Fruit fly (Drosophila melanogaster) whole organism, prepupa: ENCODE measurements around the gene CG42834.

ENCODE experiments used
- CG10631 ChIP-seq: fragments of 200-800 bp; sonication (Bioruptor generic); optimal IDR thresholded peaks from 2 replicates; lab custom pipeline; 2016; ENCODE audit warnings: missing biosample characterization, missing genetic modification characterization
- CG11294 ChIP-seq: fragments of 200-800 bp; sonication (Bioruptor generic); IDR thresholded peaks from 2 replicates; pipeline ENCODE4 v1.3.6; 2022; ENCODE audit warnings: missing biosample characterization, missing genetic modification characterization
- CG11902 ChIP-seq: fragments of 200-800 bp; sonication (Bioruptor generic); optimal IDR thresholded peaks from 3 replicates; lab custom pipeline; 2016; ENCODE audit warnings: missing biosample characterization, missing genetic modification characterization
- CG15336 ChIP-seq: fragments of 200-800 bp; sonication (Bioruptor generic); IDR thresholded peaks from 2 replicates; pipeline ENCODE4 v1.3.6; 2022; ENCODE audit warnings: missing biosample characterization, missing genetic modification characterization
- CG16779 ChIP-seq: fragments of 200-800 bp; sonication (Bioruptor generic); optimal IDR thresholded peaks from 3 replicates; lab custom pipeline; 2017; ENCODE audit warnings: missing biosample characterization, mild to moderate bottlenecking, missing genetic modification characterization
- CG3032 ChIP-seq: fragments of 200-800 bp; optimal IDR thresholded peaks from 2 replicates; lab custom pipeline; 2019; ENCODE audit warnings: missing biosample characterization, mild to moderate bottlenecking, missing genetic modification characterization, moderate library complexity
- CG31627 ChIP-seq: fragments of 200-800 bp; sonication (Bioruptor generic); optimal IDR thresholded peaks from 3 replicates; lab custom pipeline; 2016; ENCODE audit warnings: missing biosample characterization, missing genetic modification characterization
- CG32006 ChIP-seq: fragments of 200-800 bp; sonication (Bioruptor generic); optimal IDR thresholded peaks from 3 replicates; lab custom pipeline; 2017; ENCODE audit warnings: missing biosample characterization, mild to moderate bottlenecking, missing genetic modification characterization
- CG34406 ChIP-seq: fragments of 200-800 bp; sonication (Bioruptor generic); optimal IDR thresholded peaks from 3 replicates; lab custom pipeline; 2016; ENCODE audit warnings: missing biosample characterization, missing genetic modification characterization
- CG3919 ChIP-seq: fragments of 200-800 bp; sonication (Bioruptor generic); optimal IDR thresholded peaks from 3 replicates; lab custom pipeline; 2016; ENCODE audit warnings: missing biosample characterization, missing genetic modification characterization
- CG4318 ChIP-seq: fragments of 200-800 bp; sonication (Bioruptor generic); optimal IDR thresholded peaks from 3 replicates; lab custom pipeline; 2017; ENCODE audit warnings: missing biosample characterization, mild to moderate bottlenecking, missing genetic modification characterization
- CG6163 ChIP-seq: fragments of 200-800 bp; sonication (Bioruptor generic); IDR thresholded peaks from 3 replicates; pipeline ENCODE4 v1.3.6; 2022; ENCODE audit warnings: missing biosample characterization, missing genetic modification characterization
- CG6276 ChIP-seq: fragments of 200-800 bp; sonication (Bioruptor generic); optimal IDR thresholded peaks from 2 replicates; lab custom pipeline; 2017; ENCODE audit warnings: missing biosample characterization, mild to moderate bottlenecking, missing genetic modification characterization
- CG6792 ChIP-seq: fragments of 200-800 bp; sonication (Bioruptor generic); optimal IDR thresholded peaks from 3 replicates; lab custom pipeline; 2016; ENCODE audit warnings: missing biosample characterization, missing genetic modification characterization
- CG6808 ChIP-seq: fragments of 200-800 bp; sonication (Bioruptor generic); optimal IDR thresholded peaks from 3 replicates; lab custom pipeline; 2017; ENCODE audit warnings: missing biosample characterization, missing genetic modification characterization, mild to moderate bottlenecking, moderate library complexity, missing genetic modification reagents
- CG6854 ChIP-seq: fragments of 200-800 bp; sonication (Bioruptor generic); optimal IDR thresholded peaks from 2 replicates; lab custom pipeline; 2017; ENCODE audit warnings: missing biosample characterization, mild to moderate bottlenecking, missing genetic modification characterization
- CG7368 ChIP-seq: fragments of 200-800 bp; sonication (Bioruptor generic); optimal IDR thresholded peaks from 3 replicates; lab custom pipeline; 2016; ENCODE audit warnings: missing biosample characterization, missing genetic modification characterization
- CG8119 ChIP-seq: fragments of 200-800 bp; sonication (Bioruptor generic); IDR thresholded peaks from 3 replicates; pipeline ENCODE4 v1.3.6; 2022; ENCODE audit warnings: missing biosample characterization, missing genetic modification characterization
- CG8319 ChIP-seq: fragments of 200-800 bp; sonication (Bioruptor generic); optimal IDR thresholded peaks from 3 replicates; lab custom pipeline; 2016; ENCODE audit warnings: missing biosample characterization, missing genetic modification characterization
- CG8632 ChIP-seq: fragments of 200-800 bp; sonication (Bioruptor generic); optimal IDR thresholded peaks from 3 replicates; lab custom pipeline; 2016; ENCODE audit warnings: missing biosample characterization, missing genetic modification characterization
- Eip75B ChIP-seq: fragments of 200-800 bp; sonication (Bioruptor generic); optimal IDR thresholded peaks from 3 replicates; lab custom pipeline; 2016; ENCODE audit warnings: missing biosample characterization, missing genetic modification characterization
- Ets21C ChIP-seq: fragments of 200-800 bp; sonication (Bioruptor generic); optimal IDR thresholded peaks from 3 replicates; lab custom pipeline; 2016; ENCODE audit warnings: missing biosample characterization, missing genetic modification characterization
- Ets96B ChIP-seq: fragments of 200-800 bp; optimal IDR thresholded peaks from 2 replicates; lab custom pipeline; 2019; ENCODE audit warnings: missing biosample characterization, mild to moderate bottlenecking, missing genetic modification characterization, moderate library complexity
- Gug ChIP-seq: fragments of 200-800 bp; sonication (Bioruptor generic); IDR thresholded peaks from 2 replicates; pipeline ENCODE4 v1.3.6; 2022; ENCODE audit warnings: missing biosample characterization, missing genetic modification characterization
- Hr38 ChIP-seq: sonication (Bioruptor generic); optimal IDR thresholded peaks from 2 replicates; lab custom pipeline; 2016; ENCODE audit warnings: missing biosample characterization, missing genetic modification characterization
- Hr39 ChIP-seq: fragments of 200-800 bp; sonication (Bioruptor generic); optimal IDR thresholded peaks from 2 replicates; lab custom pipeline; 2016; ENCODE audit warnings: missing biosample characterization, missing genetic modification characterization
- Lpt ChIP-seq: fragments of 200-800 bp; sonication (Bioruptor generic); optimal IDR thresholded peaks from 3 replicates; lab custom pipeline; 2016; ENCODE audit warnings: missing biosample characterization, missing genetic modification characterization
- Met ChIP-seq: fragments of 200-800 bp; sonication (Bioruptor generic); optimal IDR thresholded peaks from 3 replicates; lab custom pipeline; 2016; ENCODE audit warnings: missing biosample characterization, missing genetic modification characterization
- OdsH ChIP-seq: fragments of 200-800 bp; sonication (Bioruptor generic); optimal IDR thresholded peaks from 3 replicates; lab custom pipeline; 2016; ENCODE audit warnings: missing biosample characterization, missing genetic modification characterization
- Smox ChIP-seq: fragments of 200-800 bp; sonication (Bioruptor generic); optimal IDR thresholded peaks from 3 replicates; lab custom pipeline; 2016; ENCODE audit warnings: missing biosample characterization, missing genetic modification characterization
- Sox102F ChIP-seq: fragments of 200-800 bp; sonication (Bioruptor generic); optimal IDR thresholded peaks from 2 replicates; lab custom pipeline; 2016; ENCODE audit warnings: missing biosample characterization, mild to moderate bottlenecking, missing genetic modification characterization
- Sox14 ChIP-seq: fragments of 200-800 bp; sonication (Bioruptor generic); optimal IDR thresholded peaks from 3 replicates; lab custom pipeline; 2016; ENCODE audit warnings: missing biosample characterization, missing genetic modification characterization
- Sox15 ChIP-seq: fragments of 200-800 bp; sonication (Bioruptor generic); optimal IDR thresholded peaks from 3 replicates; lab custom pipeline; 2016; ENCODE audit warnings: missing biosample characterization, missing genetic modification characterization
- achi ChIP-seq: fragments of 200-800 bp; sonication (Bioruptor generic); optimal IDR thresholded peaks from 3 replicates; lab custom pipeline; 2016; ENCODE audit warnings: missing biosample characterization, missing genetic modification characterization
- acj6 ChIP-seq: fragments of 200-800 bp; sonication (Bioruptor generic); optimal IDR thresholded peaks from 3 replicates; lab custom pipeline; 2016; ENCODE audit warnings: missing biosample characterization, missing genetic modification characterization
- cyc ChIP-seq: fragments of 200-800 bp; sonication (Bioruptor generic); optimal IDR thresholded peaks from 3 replicates; lab custom pipeline; 2016; ENCODE audit warnings: missing biosample characterization, missing genetic modification characterization
- dsx ChIP-seq: fragments of 200-800 bp; optimal IDR thresholded peaks from 3 replicates; lab custom pipeline; 2019; ENCODE audit warnings: missing biosample characterization, mild to moderate bottlenecking, missing genetic modification characterization, moderate library complexity; ENCODE audit not compliant: poor library complexity, severe bottlenecking
- eg ChIP-seq: fragments of 200-800 bp; sonication (Bioruptor generic); IDR thresholded peaks from 3 replicates; pipeline ENCODE4 v1.3.6; 2022; ENCODE audit warnings: missing biosample characterization, missing genetic modification characterization
- esn ChIP-seq: fragments of 200-800 bp; sonication (Bioruptor generic); optimal IDR thresholded peaks from 2 replicates; lab custom pipeline; 2016; ENCODE audit warnings: missing biosample characterization, mild to moderate bottlenecking, missing genetic modification characterization, moderate library complexity
- fd59A ChIP-seq: fragments of 200-800 bp; sonication (Bioruptor generic); optimal IDR thresholded peaks from 2 replicates; lab custom pipeline; 2017; ENCODE audit warnings: missing biosample characterization, mild to moderate bottlenecking, missing genetic modification characterization, missing genetic modification reagents
- fd85E ChIP-seq: fragments of 200-800 bp; sonication (Bioruptor generic); optimal IDR thresholded peaks from 3 replicates; lab custom pipeline; 2016; ENCODE audit warnings: missing biosample characterization, missing genetic modification characterization
- fkh ChIP-seq: fragments of 200-800 bp; sonication (Bioruptor generic); optimal IDR thresholded peaks from 3 replicates; lab custom pipeline; 2017; ENCODE audit warnings: missing biosample characterization, mild to moderate bottlenecking, missing genetic modification characterization, moderate library complexity
- lz ChIP-seq: fragments of 200-800 bp; sonication (Bioruptor generic); optimal IDR thresholded peaks from 3 replicates; lab custom pipeline; 2016; ENCODE audit warnings: missing biosample characterization, missing genetic modification characterization
- net ChIP-seq: fragments of 200-800 bp; sonication (Bioruptor generic); optimal IDR thresholded peaks from 3 replicates; lab custom pipeline; 2016; ENCODE audit warnings: missing biosample characterization, missing genetic modification characterization
- spab ChIP-seq: fragments of 200-800 bp; sonication (Bioruptor generic); optimal IDR thresholded peaks from 2 replicates; lab custom pipeline; 2017; ENCODE audit warnings: missing biosample characterization, mild to moderate bottlenecking, missing genetic modification characterization, missing genetic modification reagents
- ss ChIP-seq, 2 experiments: fragments of 200-800 bp; sonication (Bioruptor generic); optimal IDR thresholded peaks; 2 replicates in 1 of 2; 3 replicates in 1 of 2; lab custom pipeline; 2017 to 2018; ENCODE audit warnings: mild to moderate bottlenecking in 2 of 2, missing biosample characterization in 2 of 2, missing genetic modification characterization in 2 of 2, moderate library complexity in 1 of 2
- topi ChIP-seq: fragments of 200-800 bp; sonication (Bioruptor generic); optimal IDR thresholded peaks from 3 replicates; lab custom pipeline; 2016; ENCODE audit warnings: missing biosample characterization, missing genetic modification characterization

Gene CG42834

dm6 chr3R:17386168-17386819 is 32.3 kb upstream of the CG42834 start (continued):
- TF ChIP-seq CG31627 (GFP tag; lab: Kevin White, UChicago) (peak; percentile 74), Hr38 (GFP tag; lab: Kevin White, UChicago) (no peak), eg (GFP tag; lab: Robert Waterston, UW) (peak; percentile 92), Sox102F (GFP tag; lab: Kevin White, UChicago) (peak; percentile 68), Eip75B (peak; percentile 81), CG8319 (GFP tag; lab: Kevin White, UChicago) (peak; percentile 51), OdsH (peak; percentile 79), Ets21C (GFP tag; lab: Kevin White, UChicago) (peak; percentile 77), lz (GFP tag; lab: Kevin White, UChicago) (peak; percentile 79), CG6163 (peak; percentile 89), Hr39 (GFP tag; lab: Kevin White, UChicago) (peak; percentile 77), Met (GFP tag; lab: Kevin White, UChicago) (peak; percentile 71), cyc (peak; percentile 83), CG6854 (GFP tag; lab: Kevin White, UChicago) (peak; percentile 59), Sox14 (GFP tag; lab: Kevin White, UChicago) (peak; percentile 68), net (peak; percentile 64), CG15336 (GFP tag; lab: Robert Waterston, UW) (peak; percentile 87), fd85E (GFP tag; lab: Kevin White, UChicago) (peak; percentile 52), CG3919 (GFP tag; lab: Kevin White, UChicago) (peak; percentile 89), Lpt (peak; percentile 63), Ets96B (tag; lab: Kevin White, UChicago) (peak; percentile 73), CG10631 (GFP tag; lab: Kevin White, UChicago) (peak; percentile 81), CG6276 (GFP tag; lab: Kevin White, UChicago) (peak; percentile 79), Sox15 (GFP tag; lab: Kevin White, UChicago) (peak; percentile 58), dsx (peak; percentile 58), CG32006 (GFP tag; lab: Kevin White, UChicago) (peak; percentile 78)

dm6 chr3R:17391313-17391845 is 27.2 kb upstream of the CG42834 start, which contains the start of the genes Brf and sds22:
TSS of gene Brf (minus strand) at chr3R:17391337.
TSS of gene sds22 (plus strand) at chr3R:17391594.
- TF ChIP-seq achi (GFP tag; lab: Kevin White, UChicago), result peak; percentile 95
- TF ChIP-seq CG4318 (GFP tag; lab: Kevin White, UChicago), result peak; percentile 93
- TF ChIP-seq spab (GFP tag; lab: Kevin White, UChicago), result peak; percentile 83
- peak; percentile 98 for TF ChIP-seq Hr39 (GFP tag; lab: Kevin White, UChicago)
- peak; percentile 93 for TF ChIP-seq CG6792 (GFP tag; lab: Kevin White, UChicago)
- peak; percentile 92 for TF ChIP-seq net
- TF ChIP-seq CG8632 (GFP tag; lab: Kevin White, UChicago), result peak; percentile 93
- peak; percentile 69 for TF ChIP-seq fd85E (GFP tag; lab: Kevin White, UChicago)
- peak; percentile 93 for TF ChIP-seq CG11902 (GFP tag; lab: Kevin White, UChicago)
- TF ChIP-seq acj6 (GFP tag; lab: Kevin White, UChicago), result peak; percentile 96
- TF ChIP-seq topi (GFP tag; lab: Kevin White, UChicago), result peak; percentile 96
- TF ChIP-seq CG16779 (tag; lab: Kevin White, UChicago), result peak; percentile 77
- peak; percentile 97 for TF ChIP-seq OdsH
- peak; percentile 87 for TF ChIP-seq Gug
- TF ChIP-seq CG6163, result peak; percentile 91
- peak; percentile 89 for TF ChIP-seq CG11294
- TF ChIP-seq ss (GFP tag; optimal IDR thresholded peaks at IDR 0.05; lab: Kevin White, UChicago), result peak; percentile 69 to 89
- peak; percentile 73 for TF ChIP-seq CG6854 (GFP tag; lab: Kevin White, UChicago)
- peak; percentile 94 for TF ChIP-seq CG34406 (GFP tag; lab: Kevin White, UChicago)
- TF ChIP-seq CG7368 (GFP tag; lab: Kevin White, UChicago), result peak; percentile 93
- peak; percentile 92 for TF ChIP-seq CG8319 (GFP tag; lab: Kevin White, UChicago)
- peak; percentile 96 for TF ChIP-seq Met (GFP tag; lab: Kevin White, UChicago)
- TF ChIP-seq esn (GFP tag; lab: Kevin White, UChicago), result peak; percentile 97
- peak; percentile 32 for TF ChIP-seq Hr38 (GFP tag; lab: Kevin White, UChicago)
- peak; percentile 92 for TF ChIP-seq Ets96B (tag; lab: Kevin White, UChicago)
- TF ChIP-seq CG6808 (GFP tag; lab: Kevin White, UChicago), result peak; percentile 86
- peak; percentile 95 for TF ChIP-seq Smox (GFP tag; lab: Kevin White, UChicago)
- peak; percentile 96 for TF ChIP-seq fkh
- peak; percentile 87 for TF ChIP-seq fd59A (GFP tag; lab: Kevin White, UChicago)
- peak; percentile 91 for TF ChIP-seq dsx
- TF ChIP-seq CG3032 (tag; lab: Kevin White, UChicago), result peak; percentile 96
- peak; percentile 88 for TF ChIP-seq CG8119
- TF ChIP-seq CG3919 (GFP tag; lab: Kevin White, UChicago), result peak; percentile 95
